Worm (Caenorhabditis elegans) whole organism, L4 larva: Measurements from ENCODE around the gene ZK354.9.

Experiments used
- ama-1 ChIP-seq: fragments of 150-350 bp; optimal IDR thresholded peaks from 2 replicates; lab custom pipeline; 2014; ENCODE audit warnings: inconsistent platforms, mixed read lengths
- ceh-82 ChIP-seq: sonication (generic microtip); optimal IDR thresholded peaks from 2 replicates; lab custom pipeline; 2017; ENCODE audit warnings: missing biosample characterization, missing genetic modification characterization
- daf-12 ChIP-seq: fragments of 150-350 bp; optimal IDR thresholded peaks from 2 replicates; lab custom pipeline; 2014; ENCODE audit warnings: missing biosample characterization, missing genetic modification reagents, missing genetic modification characterization
- hlh-30 ChIP-seq: sonication (generic microtip); optimal IDR thresholded peaks from 2 replicates; lab custom pipeline; 2017; ENCODE audit warnings: antibody characterized with exemption, mild to moderate bottlenecking, missing genetic modification characterization, missing compliant biosample characterization; ENCODE audit not compliant: insufficient read depth
- nhr-11 ChIP-seq: fragments of 150-350 bp; optimal IDR thresholded peaks from 2 replicates; lab custom pipeline; 2014; ENCODE audit warnings: missing biosample characterization, missing genetic modification characterization
- nhr-28 ChIP-seq: fragments of 150-350 bp; optimal IDR thresholded peaks from 2 replicates; lab custom pipeline; 2014; ENCODE audit warnings: missing biosample characterization, missing genetic modification characterization
- pqm-1 ChIP-seq: sonication (generic microtip); optimal IDR thresholded peaks from 2 replicates; lab custom pipeline; 2017; ENCODE audit warnings: missing biosample characterization, missing genetic modification characterization
- saeg-2 ChIP-seq: fragments of 200-800 bp; sonication (Bioruptor generic); IDR thresholded peaks from 2 replicates; pipeline ENCODE4 v1.3.6; 2022; ENCODE audit warnings: missing genetic modification reagents, missing genetic modification characterization, missing compliant biosample characterization
- unc-39 ChIP-seq: sonication (generic microtip); optimal IDR thresholded peaks from 2 replicates; lab custom pipeline; 2017; ENCODE audit warnings: missing biosample characterization, missing genetic modification characterization
- zip-2 ChIP-seq: fragments of 150-350 bp; optimal IDR thresholded peaks from 2 replicates; lab custom pipeline; 2014; ENCODE audit warnings: missing biosample characterization, missing genetic modification characterization

DNA sequence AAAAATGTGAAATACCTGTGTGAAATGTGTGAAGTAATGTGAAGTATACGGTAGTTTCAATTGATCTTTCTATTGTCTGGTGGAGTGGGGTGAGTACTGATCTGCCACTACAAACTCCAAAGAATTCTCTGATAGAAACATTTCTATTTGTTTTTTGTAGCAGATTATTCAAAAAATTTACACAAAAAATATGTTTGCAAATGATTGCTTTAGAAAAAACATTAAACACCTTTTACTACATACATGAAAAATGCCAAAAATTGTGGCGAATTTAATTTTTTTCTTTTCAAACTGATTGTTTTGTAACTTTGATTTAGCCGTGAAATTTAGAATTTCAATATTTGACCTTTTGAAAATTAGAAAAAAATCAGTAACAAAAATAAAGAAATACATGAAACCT, 1.8 kb upstream of the ZK354.9 start, which contains the start of gene ZK354.3:
- TF ChIP-seq ceh-82 (tag; lab: Kevin White, UChicago) (no peak), daf-12 (tag; lab: Kevin White, UChicago) (no peak), nhr-28 (no peak), ama-1 (lab: Kevin White, UChicago) (no peak), zip-2 (tag; lab: Kevin White, UChicago) (no peak), nhr-11 (tag; lab: Kevin White, UChicago) (no peak), saeg-2 (GFP tag; lab: Robert Waterston, UW) (no peak), unc-39 (no peak), hlh-30 (tag; lab: Kevin White, UChicago) (no peak), pqm-1 (tag; lab: Kevin White, UChicago) (no peak)
